Worm (Caenorhabditis elegans): ENCODE measurements around the gene T28F3.5.

T28F3.5 gene

DNA sequence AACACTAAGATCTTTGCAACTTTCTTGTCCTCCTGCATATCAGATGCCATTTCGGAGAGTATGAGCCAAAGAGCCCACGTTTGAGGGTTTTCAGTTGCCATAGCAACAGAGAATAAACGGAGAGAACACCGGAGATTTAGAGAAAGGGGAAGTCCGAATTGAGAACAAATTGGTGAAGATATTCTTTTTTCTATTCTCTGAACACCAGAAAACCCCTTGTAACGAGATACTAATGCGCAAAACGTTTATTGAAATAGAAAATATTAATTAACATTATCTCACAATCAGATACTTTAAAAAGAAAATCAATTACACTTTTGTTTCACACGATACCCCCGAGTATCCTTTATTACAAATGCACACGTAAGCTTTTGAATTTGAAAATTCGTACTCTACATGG is 7.3 kb downstream of the T28F3.5 start, which contains the start of gene ifta-2:
TSS of gene ifta-2 (minus strand) at position 101 of the 400 bp plus-strand sequence.
- TF ChIP-seq ztf-11 (tag; optimal IDR thresholded peaks at IDR 0.05) = no peak
- no peak for TF ChIP-seq daf-12 (tag; optimal IDR thresholded peaks at IDR 0.05)
- no peak for TF ChIP-seq fkh-2 (tag; optimal IDR thresholded peaks at IDR 0.05)
- TF ChIP-seq aly-2 (tag; optimal IDR thresholded peaks at IDR 0.05) = no peak
- no peak for TF ChIP-seq unc-39 (tag; optimal IDR thresholded peaks at IDR 0.05)
- no peak for TF ChIP-seq ZK546.5 (tag; optimal IDR thresholded peaks at IDR 0.05)
- no peak for TF ChIP-seq elt-3 (tag; optimal IDR thresholded peaks at IDR 0.05)
- no peak for TF ChIP-seq pha-4 (tag; optimal IDR thresholded peaks at IDR 0.05)
- TF ChIP-seq egl-5 (tag; optimal IDR thresholded peaks at IDR 0.05) = no peak
- no peak for TF ChIP-seq lin-39 (tag; optimal IDR thresholded peaks at IDR 0.05)
- no peak for TF ChIP-seq mml-1 (tag; optimal IDR thresholded peaks at IDR 0.05)
- no peak for TF ChIP-seq R02D3.7 (tag; optimal IDR thresholded peaks at IDR 0.05)
- no peak for TF ChIP-seq nhr-77 (tag; optimal IDR thresholded peaks at IDR 0.05)
- TF ChIP-seq egl-27 (tag; optimal IDR thresholded peaks at IDR 0.05) = no peak
- no peak for TF ChIP-seq ceh-16 (tag; optimal IDR thresholded peaks at IDR 0.05)
- TF ChIP-seq elt-1 (tag; optimal IDR thresholded peaks at IDR 0.05) = no peak
- TF ChIP-seq nfya-1 (tag; optimal IDR thresholded peaks at IDR 0.05; ENCODE audit: insufficient read depth) = no peak
- TF ChIP-seq nhr-28 (tag; optimal IDR thresholded peaks at IDR 0.05) = no peak

DNA sequence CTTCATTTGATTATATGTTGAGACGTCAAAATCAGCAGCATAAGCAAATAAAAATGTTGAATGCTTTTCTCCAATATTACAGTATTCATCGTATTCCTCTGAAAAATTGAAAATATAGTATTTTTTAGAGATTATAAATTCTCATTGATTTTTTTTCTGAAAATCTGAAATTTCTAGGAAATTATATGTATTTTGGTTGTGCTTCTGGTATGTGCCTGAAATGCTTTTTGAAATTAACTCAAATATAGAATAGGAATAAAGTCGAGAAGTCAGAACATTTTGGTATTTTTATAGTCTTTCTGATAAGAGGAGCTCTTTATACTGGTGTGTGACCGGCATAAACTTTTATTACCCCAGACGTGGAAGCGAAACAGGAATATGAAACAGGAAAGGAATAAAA is 12.6 kb downstream of the T28F3.5 start, which contains the start of gene T28F3.8:
TSS of gene T28F3.8 (minus strand) at position 101 of the 400 bp plus-strand sequence.
- peak; percentile 26 for TF ChIP-seq elt-2 (tag; optimal IDR thresholded peaks at IDR 0.05)

ce11 chrIV:17308211-17308610 is 13.6 kb downstream of the T28F3.5 start, which contains the start of gene T28F3.9:
TSS of gene T28F3.9 (plus strand) at chrIV:17308511.
- TF ChIP-seq R02D3.7 (tag; optimal IDR thresholded peaks at IDR 0.05) = no peak
- TF ChIP-seq daf-12 (tag; optimal IDR thresholded peaks at IDR 0.05) = no peak
- TF ChIP-seq zag-1 (tag; optimal IDR thresholded peaks at IDR 0.05) = no peak
- no peak for TF ChIP-seq tbx-2 (tag; optimal IDR thresholded peaks at IDR 0.05)
- TF ChIP-seq skn-1 (tag; optimal IDR thresholded peaks at IDR 0.05) = no peak
- TF ChIP-seq fkh-10 (GFP tag; optimal IDR thresholded peaks at IDR 0.05) = no peak

DNA sequence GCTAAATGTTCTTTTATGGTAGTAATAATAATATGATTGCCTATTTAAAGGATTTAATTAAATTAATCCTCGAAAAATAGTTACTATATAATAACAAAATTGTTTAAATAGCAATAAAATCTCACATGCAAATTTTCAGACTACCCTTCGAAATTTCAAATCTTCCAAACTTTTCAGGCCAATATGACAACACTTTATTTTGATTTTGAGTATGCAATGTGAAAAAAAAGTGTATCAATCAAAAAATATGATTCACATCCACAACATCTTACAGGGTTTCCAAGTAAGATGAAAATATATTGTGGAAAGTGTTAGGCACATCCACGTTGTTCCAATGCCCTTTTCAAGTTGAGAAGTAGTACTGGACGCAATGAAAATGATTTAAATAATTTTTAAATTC is 17.3 kb downstream of the T28F3.5 start, which contains the start of gene snf-9:
TSS of gene snf-9 (plus strand) at position 301 of the 400 bp plus-strand sequence.
- no peak for TF ChIP-seq ztf-4 (tag; optimal IDR thresholded peaks at IDR 0.05)
- TF ChIP-seq nhr-76 (tag; optimal IDR thresholded peaks at IDR 0.05) = no peak
- TF ChIP-seq nhr-237 (tag; optimal IDR thresholded peaks at IDR 0.05) = no peak
- TF ChIP-seq lin-39 (tag; optimal IDR thresholded peaks at IDR 0.05) = no peak
- no peak for TF ChIP-seq tbx-2 (tag; optimal IDR thresholded peaks at IDR 0.05)
- TF ChIP-seq nhr-11 (tag; optimal IDR thresholded peaks at IDR 0.05) = no peak
- no peak for TF ChIP-seq ceh-9 (tag; optimal IDR thresholded peaks at IDR 0.05)
- no peak for TF ChIP-seq ama-1 (optimal IDR thresholded peaks at IDR 0.05)
- no peak for TF ChIP-seq aly-2 (tag; optimal IDR thresholded peaks at IDR 0.05)
- no peak for TF ChIP-seq sea-2 (GFP tag; optimal IDR thresholded peaks at IDR 0.05)
- TF ChIP-seq zag-1 (tag; optimal IDR thresholded peaks at IDR 0.05) = no peak
- TF ChIP-seq skn-1 (tag; optimal IDR thresholded peaks at IDR 0.05) = no peak
- no peak for TF ChIP-seq elt-1 (tag; optimal IDR thresholded peaks at IDR 0.05)
- no peak for TF ChIP-seq jun-1 (tag; optimal IDR thresholded peaks at IDR 0.05)
- no peak for TF ChIP-seq mml-1 (tag; optimal IDR thresholded peaks at IDR 0.05)
- no peak for TF ChIP-seq nhr-28 (tag; optimal IDR thresholded peaks at IDR 0.05)

ce11 chrIV:17316398-17316797 is 21.8 kb downstream of the T28F3.5 start, which contains the start of gene C49C3.20:
TSS of gene C49C3.20 (minus strand) at chrIV:17316498.
- TF ChIP-seq skn-1 (tag; optimal IDR thresholded peaks at IDR 0.05) = no peak
- no peak for TF ChIP-seq mml-1 (tag; optimal IDR thresholded peaks at IDR 0.05)
- no peak for TF ChIP-seq pha-4 (tag; optimal IDR thresholded peaks at IDR 0.05)
- no peak for TF ChIP-seq lin-39 (tag; optimal IDR thresholded peaks at IDR 0.05)
- no peak for TF ChIP-seq jun-1 (tag; optimal IDR thresholded peaks at IDR 0.05)
- no peak for TF ChIP-seq nhr-23 (tag; optimal IDR thresholded peaks at IDR 0.05)
- TF ChIP-seq nhr-76 (tag; optimal IDR thresholded peaks at IDR 0.05) = no peak
- TF ChIP-seq elt-1 (tag; optimal IDR thresholded peaks at IDR 0.05) = no peak
- no peak for TF ChIP-seq ama-1 (optimal IDR thresholded peaks at IDR 0.05)
- TF ChIP-seq fkh-2 (tag; optimal IDR thresholded peaks at IDR 0.05) = no peak
- TF ChIP-seq egl-27 (tag; optimal IDR thresholded peaks at IDR 0.05) = no peak
- TF ChIP-seq unc-62 (GFP tag; optimal IDR thresholded peaks at IDR 0.05) = no peak
- TF ChIP-seq snpc-4 (tag; optimal IDR thresholded peaks at IDR 0.05) = no peak
- no peak for TF ChIP-seq unc-39 (tag; optimal IDR thresholded peaks at IDR 0.05)
- TF ChIP-seq nhr-25 (tag; optimal IDR thresholded peaks at IDR 0.05) = no peak
- no peak for TF ChIP-seq hmg-11 (tag; optimal IDR thresholded peaks at IDR 0.05)
- no peak for TF ChIP-seq nhr-28 (tag; optimal IDR thresholded peaks at IDR 0.05)
- TF ChIP-seq ceh-28 (tag; optimal IDR thresholded peaks at IDR 0.05) = no peak
- no peak for TF ChIP-seq ztf-4 (tag; optimal IDR thresholded peaks at IDR 0.05)
- TF ChIP-seq zag-1 (tag; optimal IDR thresholded peaks at IDR 0.05) = no peak
